Fruit fly (Drosophila melanogaster) whole organism, embryonic: ENCODE data around the gene CG18180.

Experiments used
- Bdp1 ChIP-seq: fragments of 200-800 bp; sonication (Bioruptor generic); optimal IDR thresholded peaks from 3 replicates; lab custom pipeline; 2016; ENCODE audit warnings: missing biosample characterization, missing genetic modification characterization
- C15 ChIP-seq: fragments of 200-800 bp; sonication (Bioruptor generic); IDR thresholded peaks from 3 replicates; pipeline ENCODE4 v1.3.6; 2022; ENCODE audit warnings: missing biosample characterization, missing genetic modification characterization
- CG11085 ChIP-seq: fragments of 200-800 bp; sonication (Bioruptor generic); IDR thresholded peaks from 2 replicates; pipeline ENCODE4 v1.3.6; 2022; ENCODE audit warnings: missing biosample characterization, missing genetic modification characterization
- CG12071 ChIP-seq: fragments of 200-800 bp; sonication (Bioruptor generic); optimal IDR thresholded peaks from 3 replicates; lab custom pipeline; 2018; ENCODE audit warnings: missing biosample characterization, mild to moderate bottlenecking, missing genetic modification characterization
- CG12104 ChIP-seq: fragments of 200-800 bp; sonication (Bioruptor generic); optimal IDR thresholded peaks from 3 replicates; lab custom pipeline; 2016; ENCODE audit warnings: missing biosample characterization, missing genetic modification characterization
- CG1233 ChIP-seq: fragments of 200-800 bp; sonication (Bioruptor generic); optimal IDR thresholded peaks from 4 replicates; lab custom pipeline; 2018; ENCODE audit warnings: missing biosample characterization, mild to moderate bottlenecking, missing genetic modification characterization
- CG13123 ChIP-seq: fragments of 200-800 bp; sonication (Bioruptor generic); optimal IDR thresholded peaks from 2 replicates; lab custom pipeline; 2016; ENCODE audit warnings: missing biosample characterization, missing genetic modification characterization
- CG14710 ChIP-seq: fragments of 200-800 bp; sonication (Bioruptor generic); optimal IDR thresholded peaks from 3 replicates; lab custom pipeline; 2019; ENCODE audit warnings: missing biosample characterization, mild to moderate bottlenecking, missing genetic modification characterization, moderate library complexity
- CG15269 ChIP-seq: fragments of 200-800 bp; sonication (Bioruptor generic); optimal IDR thresholded peaks from 2 replicates; lab custom pipeline; 2018; ENCODE audit warnings: missing biosample characterization, mild to moderate bottlenecking, missing genetic modification characterization, moderate library complexity
- CG17612 ChIP-seq: fragments of 200-800 bp; sonication (Bioruptor generic); IDR thresholded peaks from 2 replicates; pipeline ENCODE4 v1.3.6; 2022; ENCODE audit warnings: missing biosample characterization, missing genetic modification characterization
- CG17912 ChIP-seq: fragments of 200-800 bp; sonication (Bioruptor generic); optimal IDR thresholded peaks from 2 replicates; lab custom pipeline; 2018; ENCODE audit warnings: missing biosample characterization, mild to moderate bottlenecking, missing genetic modification characterization
- CG31388 ChIP-seq: fragments of 200-800 bp; sonication (Bioruptor generic); optimal IDR thresholded peaks from 2 replicates; lab custom pipeline; 2016; ENCODE audit warnings: missing biosample characterization, missing genetic modification characterization
- CG34224 ChIP-seq: fragments of 200-800 bp; sonication (Bioruptor generic); IDR thresholded peaks from 3 replicates; pipeline ENCODE4 v1.3.6; 2022; ENCODE audit warnings: missing biosample characterization, missing genetic modification characterization; ENCODE audit not compliant: partially characterized antibody
- CG3847 ChIP-seq: fragments of 200-800 bp; sonication (Bioruptor generic); IDR thresholded peaks from 2 replicates; pipeline ENCODE4 v1.3.6; 2022; ENCODE audit warnings: missing biosample characterization, missing genetic modification characterization
- CG4424 ChIP-seq: fragments of 200-800 bp; sonication (Bioruptor generic); optimal IDR thresholded peaks from 3 replicates; lab custom pipeline; 2016; ENCODE audit warnings: missing biosample characterization, missing genetic modification characterization
- CG6791 ChIP-seq: fragments of 200-800 bp; sonication (Bioruptor generic); IDR thresholded peaks from 3 replicates; pipeline ENCODE4 v1.3.6; 2022; ENCODE audit warnings: missing biosample characterization, missing genetic modification characterization; ENCODE audit not compliant: partially characterized antibody
- CG6854 ChIP-seq: fragments of 200-800 bp; sonication (Bioruptor generic); optimal IDR thresholded peaks from 3 replicates; lab custom pipeline; 2017; ENCODE audit warnings: missing biosample characterization, mild to moderate bottlenecking, missing genetic modification characterization
- CG7556 ChIP-seq: fragments of 200-800 bp; sonication (Bioruptor generic); optimal IDR thresholded peaks from 2 replicates; lab custom pipeline; 2017; ENCODE audit warnings: missing biosample characterization, mild to moderate bottlenecking, missing genetic modification characterization
- CG7839 ChIP-seq: fragments of 200-800 bp; sonication (Bioruptor generic); optimal IDR thresholded peaks from 3 replicates; lab custom pipeline; 2018; ENCODE audit warnings: missing biosample characterization, mild to moderate bottlenecking, missing genetic modification characterization, moderate library complexity
- D ChIP-seq, 2 experiments: fragments of 200-800 bp in 1 of 2; fragments of >200 bp in 1 of 2; sonication (Bioruptor generic) in 1 of 2; optimal IDR thresholded peaks; 2 replicates in 1 of 2; 3 replicates in 1 of 2; lab custom pipeline; 2017; ENCODE audit warnings: mild to moderate bottlenecking in 1 of 2, missing biosample characterization in 1 of 2, missing genetic modification characterization in 1 of 2, missing genetic modification reagents in 1 of 2
- Drgx ChIP-seq: fragments of 200-800 bp; sonication (Bioruptor generic); IDR thresholded peaks from 2 replicates; pipeline ENCODE4 v1.3.6; 2022; ENCODE audit warnings: missing biosample characterization, missing genetic modification characterization
- Fer2 ChIP-seq: fragments of 200-800 bp; sonication (Bioruptor generic); optimal IDR thresholded peaks from 2 replicates; lab custom pipeline; 2018; ENCODE audit warnings: missing biosample characterization, mild to moderate bottlenecking, missing genetic modification characterization, moderate library complexity
- Gug ChIP-seq: fragments of 200-800 bp; sonication (Bioruptor generic); IDR thresholded peaks from 4 replicates; pipeline ENCODE4 v1.3.6; 2022; ENCODE audit warnings: missing biosample characterization, missing genetic modification characterization
- HLHmδ ChIP-seq: fragments of 200-800 bp; sonication (Bioruptor generic); optimal IDR thresholded peaks from 2 replicates; lab custom pipeline; 2018; ENCODE audit warnings: missing biosample characterization, mild to moderate bottlenecking, missing genetic modification characterization, moderate library complexity
- HmgD ChIP-seq: fragments of 200-800 bp; sonication (Bioruptor generic); optimal IDR thresholded peaks from 3 replicates; lab custom pipeline; 2016; ENCODE audit warnings: missing biosample characterization, missing genetic modification characterization
- Hr51 ChIP-seq, 2 experiments: fragments of 200-800 bp; sonication (Bioruptor generic); optimal IDR thresholded peaks; 2 replicates in 1 of 2; 3 replicates in 1 of 2; lab custom pipeline; 2016 to 2018; ENCODE audit warnings: missing biosample characterization in 2 of 2, missing genetic modification characterization in 2 of 2, mild to moderate bottlenecking in 1 of 2, moderate library complexity in 1 of 2
- Max ChIP-seq: fragments of 200-800 bp; sonication (Bioruptor generic); optimal IDR thresholded peaks from 2 replicates; lab custom pipeline; 2016; ENCODE audit warnings: missing biosample characterization, mild to moderate bottlenecking, missing genetic modification characterization
- NC2β ChIP-seq: fragments of 200-800 bp; sonication (Bioruptor generic); optimal IDR thresholded peaks from 2 replicates; lab custom pipeline; 2016; ENCODE audit warnings: missing biosample characterization, missing genetic modification characterization
- Neu2 ChIP-seq: fragments of 200-800 bp; sonication (Bioruptor generic); optimal IDR thresholded peaks from 3 replicates; lab custom pipeline; 2016; ENCODE audit warnings: missing biosample characterization, missing genetic modification characterization, borderline replicate concordance
- PHDP ChIP-seq: fragments of 200-800 bp; sonication (Bioruptor generic); optimal IDR thresholded peaks from 3 replicates; lab custom pipeline; 2018; ENCODE audit warnings: missing biosample characterization, mild to moderate bottlenecking, missing genetic modification characterization, moderate library complexity
- Taf1 ChIP-seq: fragments of 200-800 bp; sonication (Bioruptor generic); IDR thresholded peaks from 2 replicates; pipeline ENCODE4 v1.3.6; 2022; ENCODE audit warnings: missing biosample characterization, missing genetic modification characterization
- abd-A ChIP-seq: fragments of 200-800 bp; sonication (Bioruptor generic); optimal IDR thresholded peaks from 3 replicates; lab custom pipeline; 2019; ENCODE audit warnings: missing biosample characterization, mild to moderate bottlenecking, missing genetic modification characterization, moderate library complexity
- ci ChIP-seq: fragments of 200-800 bp; sonication (Bioruptor generic); IDR thresholded peaks from 3 replicates; pipeline ENCODE4 v1.3.6; 2022; ENCODE audit warnings: missing biosample characterization, missing genetic modification characterization
- dan ChIP-seq: fragments of 200-800 bp; sonication (Bioruptor generic); IDR thresholded peaks from 2 replicates; pipeline ENCODE4 v1.3.6; 2022; ENCODE audit warnings: missing biosample characterization, missing genetic modification characterization
- dimm ChIP-seq: fragments of 200-800 bp; sonication (Bioruptor generic); IDR thresholded peaks from 2 replicates; pipeline ENCODE4 v1.3.6; 2022; ENCODE audit warnings: missing biosample characterization, missing genetic modification characterization
- fd102C ChIP-seq: fragments of 200-800 bp; sonication (Bioruptor generic); optimal IDR thresholded peaks from 2 replicates; lab custom pipeline; 2018; ENCODE audit warnings: missing biosample characterization, mild to moderate bottlenecking, missing genetic modification characterization, moderate library complexity
- gcm ChIP-seq: fragments of 200-800 bp; sonication (Bioruptor generic); optimal IDR thresholded peaks from 2 replicates; lab custom pipeline; 2019; ENCODE audit warnings: missing biosample characterization, mild to moderate bottlenecking, missing genetic modification characterization, moderate library complexity
- kah ChIP-seq: fragments of 200-800 bp; sonication (Bioruptor generic); optimal IDR thresholded peaks from 2 replicates; lab custom pipeline; 2018; ENCODE audit warnings: missing biosample characterization, mild to moderate bottlenecking, missing genetic modification characterization
- lab ChIP-seq: fragments of 200-800 bp; sonication (Bioruptor generic); optimal IDR thresholded peaks from 3 replicates; lab custom pipeline; 2017; ENCODE audit warnings: missing biosample characterization, missing genetic modification characterization, mild to moderate bottlenecking, moderate library complexity, missing genetic modification reagents
- lov ChIP-seq, 2 experiments: fragments of 200-800 bp in 1 of 2; fragments of >200 bp in 1 of 2; sonication (Bioruptor generic) in 1 of 2; IDR thresholded peaks in 1 of 2; optimal IDR thresholded peaks in 1 of 2; 2 replicates in 1 of 2; 3 replicates in 1 of 2; pipeline versions ENCODE4 v1.3.6 to Lab custom; 2017 to 2022; ENCODE audit warnings: missing biosample characterization in 1 of 2, missing genetic modification characterization in 1 of 2
- nau ChIP-seq: fragments of 200-800 bp; sonication (Bioruptor generic); optimal IDR thresholded peaks from 3 replicates; lab custom pipeline; 2017; ENCODE audit warnings: missing biosample characterization, mild to moderate bottlenecking, missing genetic modification characterization, missing genetic modification reagents
- nerfin-1 ChIP-seq: fragments of 200-800 bp; sonication (Bioruptor generic); optimal IDR thresholded peaks from 3 replicates; lab custom pipeline; 2019; ENCODE audit warnings: missing biosample characterization, mild to moderate bottlenecking, missing genetic modification characterization, moderate library complexity
- odd ChIP-seq: fragments of 200-800 bp; sonication (Bioruptor generic); optimal IDR thresholded peaks from 2 replicates; lab custom pipeline; 2017; ENCODE audit warnings: missing biosample characterization, mild to moderate bottlenecking, missing genetic modification characterization
- otp ChIP-seq: fragments of 200-800 bp; sonication (Bioruptor generic); IDR thresholded peaks from 3 replicates; pipeline ENCODE4, ENCODE4 v1.3.6; 2022; ENCODE audit warnings: missing biosample characterization, missing genetic modification characterization
- pan ChIP-seq, 4 experiments: fragments of >200 bp in 3 of 4; fragments of 200-800 bp in 1 of 4; sonication (Bioruptor generic) in 1 of 4; optimal IDR thresholded peaks in 3 of 4; IDR thresholded peaks in 1 of 4; 2 replicates each; pipeline versions ENCODE4 v1.3.6 to Lab custom; 2017 to 2022; ENCODE audit warnings: missing biosample characterization in 2 of 4, missing genetic modification characterization in 2 of 4, mixed read lengths in 1 of 4
- sqz ChIP-seq: fragments of 200-800 bp; sonication (Bioruptor generic); optimal IDR thresholded peaks from 3 replicates; lab custom pipeline; 2018; ENCODE audit warnings: missing biosample characterization, mild to moderate bottlenecking, missing genetic modification characterization
- ssp ChIP-seq: fragments of 200-800 bp; sonication (Bioruptor generic); IDR thresholded peaks from 2 replicates; pipeline ENCODE4 v1.3.6; 2022; ENCODE audit warnings: missing biosample characterization, missing genetic modification characterization
- vfl ChIP-seq: fragments of 200-800 bp; sonication (Bioruptor generic); optimal IDR thresholded peaks from 2 replicates; lab custom pipeline; 2016; ENCODE audit warnings: missing biosample characterization, missing genetic modification characterization
- yki ChIP-seq: fragments of >200 bp; optimal IDR thresholded peaks from 3 replicates; lab custom pipeline; 2018

CG18180 gene

dm6 chr3L:9678007-9678497 lies 37.2 kb downstream of the CG18180 start (continued):
- no peak for TF ChIP-seq vfl (GFP tag; lab: Kevin White, UChicago)
- TF ChIP-seq CG17912 (GFP tag; lab: Kevin White, UChicago) = no peak
- peak; percentile 30 for TF ChIP-seq HLHmδ
- no peak for TF ChIP-seq CG12071 (GFP tag; lab: Kevin White, UChicago)
- TF ChIP-seq CG13123 (GFP tag; lab: Kevin White, UChicago) = peak; percentile 18
- no peak for TF ChIP-seq dan
- no peak for TF ChIP-seq odd (GFP tag; lab: Kevin White, UChicago)
- no peak for TF ChIP-seq CG14710
- TF ChIP-seq Gug = no peak
- no peak for TF ChIP-seq Hr51 (GFP tag; optimal IDR thresholded peaks at IDR 0.05; lab: Kevin White, UChicago)
- TF ChIP-seq nau (GFP tag; lab: Kevin White, UChicago) = no peak
- peak; percentile 21 for TF ChIP-seq gcm
- no peak for TF ChIP-seq D (optimal IDR thresholded peaks at IDR 0.05; lab: Kevin White, UChicago)
- TF ChIP-seq D (GFP tag; optimal IDR thresholded peaks at IDR 0.05; lab: Kevin White, UChicago) = no peak
- no peak for TF ChIP-seq Bdp1 (GFP tag; lab: Kevin White, UChicago)
- no peak for TF ChIP-seq fd102C (GFP tag; lab: Kevin White, UChicago)
- TF ChIP-seq yki (lab: Kevin White, UChicago) = no peak
- peak; percentile 39; the same call in 1 of the 3 replicates for TF ChIP-seq CG34224
- TF ChIP-seq dimm (GFP tag; lab: Robert Waterston, UW) = no peak
- 0 out of 3 replicates have a peak, but pooled peaks have one; percentile 40 for TF ChIP-seq CG6791
- TF ChIP-seq CG11085 (GFP tag; lab: Robert Waterston, UW) = no peak
- peak; percentile 9 for TF ChIP-seq nerfin-1 (tag; lab: Kevin White, UChicago)
- no peak for TF ChIP-seq ssp (GFP tag; lab: Robert Waterston, UW)
- TF ChIP-seq CG3847 (GFP tag; lab: Robert Waterston, UW) = no peak
- TF ChIP-seq Taf1 (GFP tag; lab: Robert Waterston, UW) = no peak
- TF ChIP-seq sqz (GFP tag; lab: Kevin White, UChicago) = peak; percentile 13
- TF ChIP-seq otp = no peak
- TF ChIP-seq CG7556 (GFP tag; lab: Kevin White, UChicago) = no peak
- TF ChIP-seq Drgx (GFP tag; lab: Robert Waterston, UW) = no peak
- peak; percentile 26 for TF ChIP-seq CG1233 (GFP tag; lab: Kevin White, UChicago)
- TF ChIP-seq CG6854 (GFP tag; lab: Kevin White, UChicago) = no peak
- TF ChIP-seq lov (optimal IDR thresholded peaks at IDR 0.05; lab: Kevin White, UChicago) = no peak
- no peak for TF ChIP-seq lov (GFP tag; IDR thresholded peaks at IDR 0.05; lab: Robert Waterston, UW)
- TF ChIP-seq CG7839 = peak; percentile 13
- TF ChIP-seq ci (GFP tag; lab: Robert Waterston, UW) = no peak
- TF ChIP-seq CG15269 (tag; lab: Kevin White, UChicago) = no peak
- no peak for TF ChIP-seq C15 (GFP tag; lab: Robert Waterston, UW)
- TF ChIP-seq NC2β (GFP tag; lab: Kevin White, UChicago) = no peak
- no peak for TF ChIP-seq CG12104 (GFP tag; lab: Kevin White, UChicago)
- TF ChIP-seq PHDP (tag; lab: Kevin White, UChicago) = peak; percentile 9
- TF ChIP-seq kah (GFP tag; lab: Kevin White, UChicago) = no peak
- TF ChIP-seq pan (optimal IDR thresholded peaks at IDR 0.05; lab: Kevin White, UChicago) = no peak
- TF ChIP-seq pan (GFP tag; optimal IDR thresholded peaks at IDR 0.05 in 1 of 2, IDR thresholded peaks at IDR 0.05 in 1 of 2) = no peak
- TF ChIP-seq HmgD (GFP tag; lab: Kevin White, UChicago) = no peak
- TF ChIP-seq abd-A (tag; lab: Kevin White, UChicago) = no peak
- TF ChIP-seq lab (GFP tag; lab: Kevin White, UChicago) = no peak
- no peak for TF ChIP-seq Max (GFP tag; lab: Kevin White, UChicago)
- TF ChIP-seq CG4424 (GFP tag; lab: Kevin White, UChicago) = no peak
- no peak for TF ChIP-seq Neu2 (GFP tag; lab: Kevin White, UChicago)
- TF ChIP-seq CG17612 = no peak
- no peak for TF ChIP-seq CG31388 (GFP tag; lab: Kevin White, UChicago)
- TF ChIP-seq Fer2 (tag; lab: Kevin White, UChicago) = no peak
